Worm (Caenorhabditis elegans): ENCODE data around the gene eps-8.

The eps-8 gene

DNA sequence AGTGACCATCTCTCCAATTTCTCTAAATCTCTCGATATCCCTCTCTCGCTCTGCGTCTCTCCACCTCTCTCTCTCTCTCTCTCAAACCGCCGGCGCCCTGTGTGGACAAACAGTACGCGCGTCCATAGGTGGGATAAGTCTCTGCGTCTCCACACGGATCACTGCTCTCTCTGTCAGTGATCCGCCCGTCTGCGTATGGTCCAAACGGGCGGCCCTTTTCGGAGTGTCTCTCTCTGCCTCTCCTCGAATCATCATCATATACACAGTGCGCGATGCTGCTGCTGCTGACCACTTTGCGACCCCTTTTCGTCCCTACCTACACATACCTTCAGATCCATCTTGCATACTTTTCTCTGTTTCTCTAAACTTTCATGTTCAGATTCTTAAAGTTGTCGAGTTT lies 7.0 kb upstream of the eps-8 start (continued):
- peak; percentile 85 for TF ChIP-seq grh-1 (GFP tag; IDR thresholded peaks at IDR 0.05)
- TF ChIP-seq ceh-82 (tag; optimal IDR thresholded peaks at IDR 0.05), result peak; percentile 9 to 31 (median 24)
- no peak for TF ChIP-seq aha-1 (tag; optimal IDR thresholded peaks at IDR 0.05)
- TF ChIP-seq zag-1 (tag; optimal IDR thresholded peaks at IDR 0.05), result no peak
- TF ChIP-seq mab-9 (GFP tag; IDR thresholded peaks at IDR 0.05), result no peak
- peak; percentile 48 for TF ChIP-seq skn-1 (tag; optimal IDR thresholded peaks at IDR 0.05)
- TF ChIP-seq unc-130 (tag; optimal IDR thresholded peaks at IDR 0.05), result no peak
- TF ChIP-seq nhr-90 (tag; optimal IDR thresholded peaks at IDR 0.05; ENCODE audit: poor library complexity), result peak; percentile 74
- TF ChIP-seq F16B12.6 (tag; optimal IDR thresholded peaks at IDR 0.05), result no peak
- no peak for TF ChIP-seq ama-1 (optimal IDR thresholded peaks at IDR 0.05)

- TF ChIP-seq C16A3.4 (tag; optimal IDR thresholded peaks at IDR 0.05) (peak; percentile 8), efl-1 (optimal IDR thresholded peaks at IDR 0.05) (peak; percentile 4 to 10), efl-1 (GFP tag; optimal IDR thresholded peaks at IDR 0.05 in 1 of 2) (peak in 1 of 2 experiments; percentile 21), snpc-4 (tag; optimal IDR thresholded peaks at IDR 0.05) (no peak), C04F5.9 (tag; optimal IDR thresholded peaks at IDR 0.05) (no peak), nhr-19 (GFP tag; conservative IDR thresholded peaks at IDR 0.05) (peak; percentile 40), dpl-1 (GFP tag; optimal IDR thresholded peaks at IDR 0.05) (no peak), C34B4.2 (tag; optimal IDR thresholded peaks at IDR 0.05) (no peak), hlh-4 (tag; optimal IDR thresholded peaks at IDR 0.05) (no peak), nhr-28 (tag; optimal IDR thresholded peaks at IDR 0.05) (no peak), xbp-1 (tag; optimal IDR thresholded peaks at IDR 0.05) (no peak), efl-3 (GFP tag; optimal IDR thresholded peaks at IDR 0.05) (no peak), ceh-8 (GFP tag; optimal IDR thresholded peaks at IDR 0.05) (no peak), vab-15 (tag; optimal IDR thresholded peaks at IDR 0.05) (no peak), zag-1 (tag; optimal IDR thresholded peaks at IDR 0.05) (no peak), nhr-90 (tag; optimal IDR thresholded peaks at IDR 0.05; ENCODE audit: poor library complexity) (peak; percentile 72), nhr-85 (tag) (peak; percentile 65), nhr-76 (tag; optimal IDR thresholded peaks at IDR 0.05) (no peak), unc-130 (tag; optimal IDR thresholded peaks at IDR 0.05) (no peak), nhr-71 (tag; optimal IDR thresholded peaks at IDR 0.05) (peak; percentile 55), lin-39 (tag; optimal IDR thresholded peaks at IDR 0.05) (no peak), blmp-1 (tag; optimal IDR thresholded peaks at IDR 0.05) (peak; percentile 55), nhr-237 (tag; optimal IDR thresholded peaks at IDR 0.05) (no peak), snu-23 (GFP tag; optimal IDR thresholded peaks at IDR 0.05) (peak; percentile 30), swsn-7 (tag; optimal IDR thresholded peaks at IDR 0.05) (peak; percentile 34), lin-13 (GFP tag; optimal IDR thresholded peaks at IDR 0.05) (no peak), ets-5 (GFP tag; IDR thresholded peaks at IDR 0.05) (no peak), ceh-82 (tag; optimal IDR thresholded peaks at IDR 0.05) (peak in 1 of 3 experiments; percentile 11), Y116A8C.19 (tag; optimal IDR thresholded peaks at IDR 0.05; ENCODE audit: borderline replicate concordance) (no peak), rnt-1 (tag; optimal IDR thresholded peaks at IDR 0.05) (no peak), lir-3 (tag; optimal IDR thresholded peaks at IDR 0.05; ENCODE audit: poor library complexity) (no peak), lsy-2 (tag; optimal IDR thresholded peaks at IDR 0.05) (peak in 1 of 2 experiments; percentile 40), dsc-1 (tag; optimal IDR thresholded peaks at IDR 0.05) (no peak), isw-1 (GFP tag; IDR thresholded peaks at IDR 0.05) (no peak), fkh-8 (tag; optimal IDR thresholded peaks at IDR 0.05) (no peak), nhr-20 (tag; optimal IDR thresholded peaks at IDR 0.05) (peak; percentile 45), unc-62 (GFP tag; optimal IDR thresholded peaks at IDR 0.05) (no peak), ceh-90 (tag; optimal IDR thresholded peaks at IDR 0.05) (no peak), nhr-84 (tag; optimal IDR thresholded peaks at IDR 0.05) (no peak), sptf-1 (tag; optimal IDR thresholded peaks at IDR 0.05) (no peak), mep-1 (tag; optimal IDR thresholded peaks at IDR 0.05) (peak; percentile 52), nhr-77 (tag; optimal IDR thresholded peaks at IDR 0.05) (peak; percentile 77), nhr-11 (tag; optimal IDR thresholded peaks at IDR 0.05) (no peak), lin-14 (GFP tag; optimal IDR thresholded peaks at IDR 0.05) (peak; percentile 66), sup-37 (GFP tag; optimal IDR thresholded peaks at IDR 0.05) (no peak), unc-86 (tag; optimal IDR thresholded peaks at IDR 0.05) (no peak)
These were observed 4.2 kb upstream of the eps-8 start for ce11 chrIV:14874926-14875570.

All from whole organism, L1 larva.